Fruit fly (Drosophila melanogaster) whole organism, embryonic: ENCODE measurements around the gene teq.

Experiments used
- C15 ChIP-seq: fragments of 200-800 bp; sonication (Bioruptor generic); IDR thresholded peaks from 3 replicates; pipeline ENCODE4 v1.3.6; 2022; ENCODE audit warnings: missing biosample characterization, missing genetic modification characterization
- CG10274 ChIP-seq: fragments of 200-800 bp; sonication (Bioruptor generic); optimal IDR thresholded peaks from 3 replicates; lab custom pipeline; 2017; ENCODE audit warnings: missing biosample characterization, mild to moderate bottlenecking, missing genetic modification characterization
- CG10462 ChIP-seq: fragments of 200-800 bp; sonication (Bioruptor generic); optimal IDR thresholded peaks from 2 replicates; lab custom pipeline; 2016; ENCODE audit warnings: missing biosample characterization, missing genetic modification characterization
- CG11085 ChIP-seq: fragments of 200-800 bp; sonication (Bioruptor generic); IDR thresholded peaks from 2 replicates; pipeline ENCODE4 v1.3.6; 2022; ENCODE audit warnings: missing biosample characterization, missing genetic modification characterization
- CG11695 ChIP-seq: fragments of 200-800 bp; sonication (Bioruptor generic); IDR thresholded peaks from 3 replicates; pipeline ENCODE4 v1.3.6; 2022; ENCODE audit warnings: missing biosample characterization, missing genetic modification characterization
- CG13775 ChIP-seq: fragments of 200-800 bp; sonication (Bioruptor generic); optimal IDR thresholded peaks from 3 replicates; lab custom pipeline; 2017; ENCODE audit warnings: missing biosample characterization, mild to moderate bottlenecking, missing genetic modification characterization
- CG13894 ChIP-seq: fragments of 200-800 bp; sonication (Bioruptor generic); optimal IDR thresholded peaks from 3 replicates; lab custom pipeline; 2018; ENCODE audit warnings: missing biosample characterization, mild to moderate bottlenecking, missing genetic modification characterization, moderate library complexity
- CG14014 ChIP-seq: fragments of 200-800 bp; sonication (Bioruptor generic); IDR thresholded peaks from 2 replicates; pipeline ENCODE4 v1.3.6; 2022; ENCODE audit warnings: missing biosample characterization, missing genetic modification characterization
- CG17385 ChIP-seq: fragments of 200-800 bp; sonication (Bioruptor generic); optimal IDR thresholded peaks from 3 replicates; lab custom pipeline; 2018; ENCODE audit warnings: missing biosample characterization, mild to moderate bottlenecking, missing genetic modification characterization
- CG17829 ChIP-seq: fragments of 200-800 bp; optimal IDR thresholded peaks from 2 replicates; lab custom pipeline; 2019; ENCODE audit warnings: missing biosample characterization, mild to moderate bottlenecking, missing genetic modification characterization, moderate library complexity
- CG17912 ChIP-seq: fragments of 200-800 bp; sonication (Bioruptor generic); optimal IDR thresholded peaks from 2 replicates; lab custom pipeline; 2018; ENCODE audit warnings: missing biosample characterization, mild to moderate bottlenecking, missing genetic modification characterization
- CG18599 ChIP-seq: fragments of 200-800 bp; sonication (Bioruptor generic); optimal IDR thresholded peaks from 3 replicates; lab custom pipeline; 2017; ENCODE audit warnings: missing biosample characterization, missing genetic modification characterization, mild to moderate bottlenecking, moderate library complexity, missing genetic modification reagents
- CG2678 ChIP-seq: fragments of 200-800 bp; sonication (Bioruptor generic); optimal IDR thresholded peaks from 3 replicates; lab custom pipeline; 2019; ENCODE audit warnings: missing biosample characterization, mild to moderate bottlenecking, missing genetic modification characterization, moderate library complexity
- CG4282 ChIP-seq: fragments of 200-800 bp; sonication (Bioruptor generic); optimal IDR thresholded peaks from 2 replicates; lab custom pipeline; 2016; ENCODE audit warnings: missing biosample characterization, missing genetic modification characterization
- CG4707 ChIP-seq: fragments of 200-800 bp; sonication (Bioruptor generic); optimal IDR thresholded peaks from 2 replicates; lab custom pipeline; 2018; ENCODE audit warnings: missing biosample characterization, mild to moderate bottlenecking, missing genetic modification characterization, moderate library complexity
- CG5953 ChIP-seq: fragments of 200-800 bp; sonication (Bioruptor generic); IDR thresholded peaks from 2 replicates; pipeline ENCODE4 v1.3.6; 2022; ENCODE audit warnings: missing biosample characterization, missing genetic modification characterization
- CG6175 ChIP-seq: fragments of 200-800 bp; sonication (Bioruptor generic); IDR thresholded peaks from 3 replicates; pipeline ENCODE4 v1.3.6; 2022; ENCODE audit warnings: missing biosample characterization, missing genetic modification characterization
- CG6254 ChIP-seq: fragments of 200-800 bp; sonication (Bioruptor generic); optimal IDR thresholded peaks from 3 replicates; lab custom pipeline; 2017; ENCODE audit warnings: mild to moderate bottlenecking, missing biosample characterization, missing genetic modification reagents, missing genetic modification characterization
- CG7556 ChIP-seq: fragments of 200-800 bp; sonication (Bioruptor generic); optimal IDR thresholded peaks from 2 replicates; lab custom pipeline; 2017; ENCODE audit warnings: missing biosample characterization, mild to moderate bottlenecking, missing genetic modification characterization
- CG7786 ChIP-seq: fragments of 200-800 bp; sonication (Bioruptor generic); optimal IDR thresholded peaks from 2 replicates; lab custom pipeline; 2016; ENCODE audit warnings: missing biosample characterization, missing genetic modification characterization
- CG8290 ChIP-seq, 3 experiments: fragments of 200-800 bp; sonication (Bioruptor generic); optimal IDR thresholded peaks; 2 replicates each; lab custom pipeline; 2016 to 2019; ENCODE audit warnings: missing biosample characterization in 3 of 3, missing genetic modification characterization in 3 of 3, mild to moderate bottlenecking in 2 of 3, moderate library complexity in 1 of 3
- CG9437 ChIP-seq: fragments of 200-800 bp; sonication (Bioruptor generic); optimal IDR thresholded peaks from 2 replicates; lab custom pipeline; 2018; ENCODE audit warnings: missing biosample characterization, mild to moderate bottlenecking, missing genetic modification characterization
- Dek ChIP-seq: fragments of 200-800 bp; sonication (Bioruptor generic); optimal IDR thresholded peaks from 3 replicates; lab custom pipeline; 2019; ENCODE audit warnings: missing biosample characterization, mild to moderate bottlenecking, missing genetic modification characterization, moderate library complexity
- Dref ChIP-seq: fragments of 200-800 bp; sonication (Bioruptor generic); IDR thresholded peaks from 2 replicates; pipeline ENCODE4 v1.3.6; 2022; ENCODE audit warnings: missing biosample characterization, missing genetic modification characterization
- E2f2 ChIP-seq: fragments of 200-800 bp; sonication (Bioruptor generic); IDR thresholded peaks from 2 replicates; pipeline ENCODE4 v1.3.6; 2022; ENCODE audit warnings: missing biosample characterization, missing genetic modification characterization
- Gsc ChIP-seq: fragments of 200-800 bp; sonication (Bioruptor generic); IDR thresholded peaks from 2 replicates; pipeline ENCODE4 v1.3.6; 2022; ENCODE audit warnings: missing biosample characterization, missing genetic modification characterization
- Gug ChIP-seq: fragments of 200-800 bp; sonication (Bioruptor generic); IDR thresholded peaks from 4 replicates; pipeline ENCODE4 v1.3.6; 2022; ENCODE audit warnings: missing biosample characterization, missing genetic modification characterization
- MBD-R2 ChIP-seq: fragments of 200-800 bp; sonication (Bioruptor generic); IDR thresholded peaks from 2 replicates; pipeline ENCODE4 v1.3.6; 2022; ENCODE audit warnings: missing biosample characterization, missing genetic modification characterization
- MTF-1 ChIP-seq: fragments of 200-800 bp; sonication (Bioruptor generic); optimal IDR thresholded peaks from 2 replicates; lab custom pipeline; 2018; ENCODE audit warnings: missing biosample characterization, mild to moderate bottlenecking, missing genetic modification characterization, borderline replicate concordance
- Nf-YA ChIP-seq: fragments of 200-800 bp; sonication (Bioruptor generic); IDR thresholded peaks from 2 replicates; pipeline ENCODE4 v1.3.6; 2022; ENCODE audit warnings: missing biosample characterization, missing genetic modification characterization
- Oli ChIP-seq: fragments of 200-800 bp; sonication (Bioruptor generic); optimal IDR thresholded peaks from 2 replicates; lab custom pipeline; 2018; ENCODE audit warnings: missing biosample characterization, mild to moderate bottlenecking, missing genetic modification characterization, moderate library complexity
- Sry-β ChIP-seq: fragments of 200-800 bp; sonication (Bioruptor generic); optimal IDR thresholded peaks from 2 replicates; lab custom pipeline; 2018; ENCODE audit warnings: missing biosample characterization, mild to moderate bottlenecking, missing genetic modification characterization, moderate library complexity
- Ssrp ChIP-seq: fragments of 200-800 bp; sonication (Bioruptor generic); optimal IDR thresholded peaks from 2 replicates; lab custom pipeline; 2018; ENCODE audit warnings: missing biosample characterization, mild to moderate bottlenecking, missing genetic modification characterization, moderate library complexity
- danr ChIP-seq: fragments of 200-800 bp; sonication (Bioruptor generic); IDR thresholded peaks from 2 replicates; pipeline ENCODE4 v1.3.6; 2022; ENCODE audit warnings: missing biosample characterization, missing genetic modification characterization
- eve ChIP-seq, 2 experiments: fragments of >200 bp; optimal IDR thresholded peaks; 2 replicates each; lab custom pipeline; 2017; ENCODE audit warnings: missing biosample characterization in 2 of 2, missing genetic modification characterization in 2 of 2
- fd102C ChIP-seq: fragments of 200-800 bp; sonication (Bioruptor generic); optimal IDR thresholded peaks from 2 replicates; lab custom pipeline; 2018; ENCODE audit warnings: missing biosample characterization, mild to moderate bottlenecking, missing genetic modification characterization, moderate library complexity
- fu2 ChIP-seq: fragments of 200-800 bp; sonication (Bioruptor generic); optimal IDR thresholded peaks from 2 replicates; lab custom pipeline; 2016; ENCODE audit warnings: missing biosample characterization, missing genetic modification characterization
- gt ChIP-seq: fragments of 200-800 bp; sonication (Bioruptor generic); IDR thresholded peaks from 2 replicates; pipeline ENCODE4 v1.3.6; 2022; ENCODE audit warnings: missing biosample characterization, missing genetic modification characterization
- h ChIP-seq: fragments of >200 bp; optimal IDR thresholded peaks from 2 replicates; lab custom pipeline; 2017
- hbn ChIP-seq: fragments of 200-800 bp; sonication (Bioruptor generic); IDR thresholded peaks from 2 replicates; pipeline ENCODE4 v1.3.6; 2022; ENCODE audit warnings: missing biosample characterization, missing genetic modification characterization; ENCODE audit not compliant: partially characterized antibody
- pros ChIP-seq: fragments of 200-800 bp; sonication (Bioruptor generic); optimal IDR thresholded peaks from 3 replicates; lab custom pipeline; 2019; ENCODE audit warnings: missing biosample characterization, mild to moderate bottlenecking, missing genetic modification characterization, moderate library complexity
- sima ChIP-seq: fragments of 200-800 bp; sonication (Bioruptor generic); optimal IDR thresholded peaks from 2 replicates; lab custom pipeline; 2016; ENCODE audit warnings: missing biosample characterization, missing genetic modification characterization
- sna ChIP-seq: fragments of 200-800 bp; sonication (Bioruptor generic); IDR thresholded peaks from 2 replicates; pipeline ENCODE4 v1.3.6; 2022; ENCODE audit warnings: missing biosample characterization, missing genetic modification characterization; ENCODE audit not compliant: partially characterized antibody
- stwl ChIP-seq: fragments of 200-800 bp; sonication (Bioruptor generic); optimal IDR thresholded peaks from 3 replicates; lab custom pipeline; 2018; ENCODE audit warnings: missing biosample characterization, mild to moderate bottlenecking, missing genetic modification characterization, moderate library complexity
- twi ChIP-seq: fragments of 200-800 bp; optimal IDR thresholded peaks from 2 replicates; lab custom pipeline; 2019; ENCODE audit warnings: missing biosample characterization, mild to moderate bottlenecking, missing genetic modification characterization, moderate library complexity
- unc-4 ChIP-seq: fragments of 200-800 bp; sonication (Bioruptor generic); IDR thresholded peaks from 2 replicates; pipeline ENCODE4 v1.3.6; 2022; ENCODE audit warnings: missing biosample characterization, missing genetic modification characterization; ENCODE audit not compliant: partially characterized antibody
- zen2 ChIP-seq: fragments of 200-800 bp; sonication (Bioruptor generic); IDR thresholded peaks from 3 replicates; pipeline ENCODE4 v1.3.6; 2022; ENCODE audit warnings: missing biosample characterization, missing genetic modification characterization; ENCODE audit not compliant: partially characterized antibody
- zfh2 ChIP-seq: fragments of 200-800 bp; sonication (Bioruptor generic); optimal IDR thresholded peaks from 2 replicates; lab custom pipeline; 2016; ENCODE audit warnings: missing biosample characterization, missing genetic modification characterization

The teq gene

dm6 chr3L:9126888-9127689 is 52.6 kb downstream of the teq start (continued):
- TF ChIP-seq CG5953 (GFP tag; lab: Robert Waterston, UW) (no peak), CG7556 (GFP tag; lab: Kevin White, UChicago) (peak; percentile 75), CG13775 (peak; percentile 37), zen2 (GFP tag; lab: Robert Waterston, UW) (no peak), CG9437 (GFP tag; lab: Kevin White, UChicago) (peak; percentile 29), CG11695 (GFP tag; lab: Robert Waterston, UW) (peak; percentile 58; the same call in 1 of the 3 replicates), CG8290 (GFP tag; optimal IDR thresholded peaks at IDR 0.05; lab: Kevin White, UChicago) (no peak), CG8290 (tag; optimal IDR thresholded peaks at IDR 0.05; lab: Kevin White, UChicago) (no peak), fu2 (GFP tag; lab: Kevin White, UChicago) (no peak), eve (GFP tag; optimal IDR thresholded peaks at IDR 0.05; lab: Kevin White, UChicago) (peak in 1 of 2 experiments; percentile 41), CG6175 (GFP tag; lab: Robert Waterston, UW) (no peak), danr (0 out of 2 replicates have a peak, but pooled peaks have one; percentile 21), pros (GFP tag; lab: Kevin White, UChicago) (no peak), CG17912 (no peak), MBD-R2 (GFP tag; lab: Robert Waterston, UW) (no peak), sima (GFP tag; lab: Kevin White, UChicago) (no peak), gt (GFP tag; lab: Robert Waterston, UW) (no peak), CG17385 (GFP tag; lab: Kevin White, UChicago) (peak; percentile 26), Oli (tag; lab: Kevin White, UChicago) (peak; percentile 57), CG11085 (GFP tag; lab: Robert Waterston, UW) (no peak), Ssrp (peak; percentile 25), CG10462 (GFP tag; lab: Kevin White, UChicago) (no peak), Sry-β (GFP tag; lab: Kevin White, UChicago) (no peak), unc-4 (GFP tag; lab: Robert Waterston, UW) (no peak), CG10274 (GFP tag; lab: Kevin White, UChicago) (peak; percentile 37), C15 (GFP tag; lab: Robert Waterston, UW) (no peak), CG7786 (GFP tag; lab: Kevin White, UChicago) (peak; percentile 28), stwl (tag; lab: Kevin White, UChicago) (no peak), h (no peak), CG14014 (GFP tag; lab: Robert Waterston, UW) (no peak), CG18599 (GFP tag; lab: Kevin White, UChicago) (peak; percentile 83), CG17829 (tag; lab: Kevin White, UChicago) (peak; percentile 50), MTF-1 (GFP tag; lab: Kevin White, UChicago) (no peak), Gug (GFP tag; lab: Robert Waterston, UW) (peak; percentile 44; the same call in 2 of the 4 replicates), zfh2 (GFP tag; lab: Kevin White, UChicago) (peak; percentile 30), Gsc (no peak), twi (tag; lab: Kevin White, UChicago) (no peak), hbn (GFP tag; lab: Robert Waterston, UW) (peak; percentile 26; the same call in 1 of the 2 replicates), CG6254 (GFP tag; lab: Kevin White, UChicago) (no peak), CG13894 (peak; percentile 96), sna (GFP tag; lab: Robert Waterston, UW) (no peak), E2f2 (GFP tag; lab: Robert Waterston, UW) (no peak), Dref (GFP tag; lab: Robert Waterston, UW) (no peak), Dek (tag; lab: Kevin White, UChicago) (peak; percentile 50), CG2678 (tag; lab: Kevin White, UChicago) (peak; percentile 77), Nf-YA (GFP tag; lab: Robert Waterston, UW) (0 out of 2 replicates have a peak, but pooled peaks have one; percentile 19), fd102C (GFP tag; lab: Kevin White, UChicago) (no peak), CG4282 (GFP tag; lab: Kevin White, UChicago) (no peak), CG4707 (GFP tag; lab: Kevin White, UChicago) (no peak)
